Fruit fly (Drosophila melanogaster): ENCODE measurements around the gene CG5390.

DNA sequence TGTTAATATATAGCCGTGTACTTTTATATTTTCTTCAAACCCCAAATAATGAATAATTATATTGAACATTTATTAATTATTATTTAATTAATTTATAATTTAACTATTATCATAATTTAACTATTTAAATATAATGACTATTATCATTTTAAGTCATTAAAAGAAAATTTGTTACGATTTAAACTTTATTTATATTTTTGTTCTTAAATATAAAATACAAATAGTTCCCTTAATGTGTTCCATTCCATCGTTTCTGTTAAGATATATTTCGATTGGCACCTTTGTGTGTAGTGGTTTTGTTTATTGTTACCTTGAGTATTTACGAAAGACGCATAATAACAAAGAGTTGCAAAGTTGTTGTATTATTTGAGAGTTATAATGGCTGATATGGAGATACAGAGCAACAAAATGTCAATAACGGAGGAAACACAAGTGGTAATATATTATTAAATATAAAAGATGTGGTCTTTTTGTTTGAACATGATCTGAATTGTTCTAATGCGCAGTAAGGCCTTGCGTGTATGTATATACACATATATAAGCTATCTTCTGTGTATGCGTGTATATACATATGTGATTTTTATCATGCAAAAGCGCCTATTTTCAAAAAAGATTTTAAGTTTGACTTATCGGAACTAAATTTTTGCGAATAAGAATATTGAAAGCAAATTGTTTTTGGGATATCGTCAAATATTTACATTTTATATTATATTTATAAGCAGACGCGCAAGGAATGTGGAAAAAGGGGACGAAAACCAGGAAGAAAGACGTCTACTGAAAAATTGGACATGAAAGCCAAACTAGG lies 42.4 kb downstream of the CG5390 start, which contains the start of gene REPTOR-BP:
- no peak for TF ChIP-seq CG14655 (GFP tag; optimal IDR thresholded peaks at IDR 0.05)
- no peak for TF ChIP-seq rn (GFP tag; IDR thresholded peaks at IDR 0.05)
